Fruit fly (Drosophila melanogaster) whole organism, embryonic: ENCODE measurements around the gene Fum1.

Source experiments
- Antp ChIP-seq: fragments of 200-800 bp; sonication (Bioruptor generic); optimal IDR thresholded peaks from 3 replicates; lab custom pipeline; 2016; ENCODE audit warnings: missing biosample characterization, missing genetic modification characterization
- Atf6 ChIP-seq: fragments of 200-800 bp; sonication (Bioruptor generic); IDR thresholded peaks from 2 replicates; pipeline ENCODE4 v1.3.6; 2022; ENCODE audit warnings: missing biosample characterization, missing genetic modification characterization
- CG11085 ChIP-seq: fragments of 200-800 bp; sonication (Bioruptor generic); IDR thresholded peaks from 2 replicates; pipeline ENCODE4 v1.3.6; 2022; ENCODE audit warnings: missing biosample characterization, missing genetic modification characterization
- CG11560 ChIP-seq: fragments of 200-800 bp; sonication (Bioruptor generic); IDR thresholded peaks from 3 replicates; pipeline ENCODE4 v1.3.6; 2022; ENCODE audit warnings: missing biosample characterization, missing genetic modification characterization
- CG12236 ChIP-seq: fragments of 200-800 bp; sonication (Bioruptor generic); optimal IDR thresholded peaks from 2 replicates; lab custom pipeline; 2016; ENCODE audit warnings: missing biosample characterization, missing genetic modification characterization
- CG1233 ChIP-seq: fragments of 200-800 bp; sonication (Bioruptor generic); optimal IDR thresholded peaks from 4 replicates; lab custom pipeline; 2018; ENCODE audit warnings: missing biosample characterization, mild to moderate bottlenecking, missing genetic modification characterization
- CG12769 ChIP-seq: fragments of 200-800 bp; sonication (Bioruptor generic); optimal IDR thresholded peaks from 2 replicates; lab custom pipeline; 2019; ENCODE audit warnings: missing biosample characterization, mild to moderate bottlenecking, missing genetic modification characterization, moderate library complexity
- CG12942 ChIP-seq: fragments of 200-800 bp; sonication (Bioruptor generic); optimal IDR thresholded peaks from 3 replicates; lab custom pipeline; 2016; ENCODE audit warnings: missing biosample characterization, missing genetic modification characterization
- CG13296 ChIP-seq: fragments of 200-800 bp; sonication (Bioruptor generic); optimal IDR thresholded peaks from 3 replicates; lab custom pipeline; 2018; ENCODE audit warnings: missing biosample characterization, mild to moderate bottlenecking, missing genetic modification characterization
- CG14441 ChIP-seq: fragments of 200-800 bp; sonication (Bioruptor generic); IDR thresholded peaks from 2 replicates; pipeline ENCODE4 v1.3.6; 2022; ENCODE audit warnings: missing biosample characterization, missing genetic modification characterization
- CG14965 ChIP-seq: fragments of 200-800 bp; sonication (Bioruptor generic); optimal IDR thresholded peaks from 2 replicates; lab custom pipeline; 2016; ENCODE audit warnings: missing biosample characterization, missing genetic modification characterization, borderline replicate concordance
- CG17359 ChIP-seq: fragments of 200-800 bp; sonication (Bioruptor generic); optimal IDR thresholded peaks from 3 replicates; lab custom pipeline; 2018; ENCODE audit warnings: missing biosample characterization, mild to moderate bottlenecking, missing genetic modification characterization, moderate library complexity
- CG31441 ChIP-seq: fragments of 200-800 bp; sonication (Bioruptor generic); IDR thresholded peaks from 2 replicates; pipeline ENCODE4 v1.3.6; 2022; ENCODE audit warnings: missing biosample characterization, missing genetic modification characterization
- CG34224 ChIP-seq: fragments of 200-800 bp; sonication (Bioruptor generic); IDR thresholded peaks from 3 replicates; pipeline ENCODE4 v1.3.6; 2022; ENCODE audit warnings: missing biosample characterization, missing genetic modification characterization; ENCODE audit not compliant: partially characterized antibody
- CG3995 ChIP-seq: fragments of 200-800 bp; sonication (Bioruptor generic); optimal IDR thresholded peaks from 3 replicates; lab custom pipeline; 2016; ENCODE audit warnings: missing biosample characterization, missing genetic modification characterization
- CG6683 ChIP-seq: fragments of 200-800 bp; sonication (Bioruptor generic); optimal IDR thresholded peaks from 2 replicates; lab custom pipeline; 2017; ENCODE audit warnings: missing biosample characterization, mild to moderate bottlenecking, missing genetic modification characterization, missing genetic modification reagents
- CG7745 ChIP-seq: fragments of 200-800 bp; sonication (Bioruptor generic); optimal IDR thresholded peaks from 2 replicates; lab custom pipeline; 2018; ENCODE audit warnings: missing biosample characterization, mild to moderate bottlenecking, missing genetic modification characterization, moderate library complexity
- CG8359 ChIP-seq: fragments of 200-800 bp; sonication (Bioruptor generic); optimal IDR thresholded peaks from 2 replicates; lab custom pipeline; 2017; ENCODE audit warnings: missing biosample characterization, mild to moderate bottlenecking, missing genetic modification characterization, borderline replicate concordance
- CG8765 ChIP-seq: fragments of 200-800 bp; sonication (Bioruptor generic); IDR thresholded peaks from 2 replicates; pipeline ENCODE4 v1.3.6; 2022; ENCODE audit warnings: missing biosample characterization, missing genetic modification characterization
- CG9727 ChIP-seq: fragments of 200-800 bp; sonication (Bioruptor generic); optimal IDR thresholded peaks from 3 replicates; lab custom pipeline; 2017; ENCODE audit warnings: missing biosample characterization, mild to moderate bottlenecking, missing genetic modification characterization
- D ChIP-seq, 2 experiments: fragments of 200-800 bp in 1 of 2; fragments of >200 bp in 1 of 2; sonication (Bioruptor generic) in 1 of 2; optimal IDR thresholded peaks; 2 replicates in 1 of 2; 3 replicates in 1 of 2; lab custom pipeline; 2017; ENCODE audit warnings: mild to moderate bottlenecking in 1 of 2, missing biosample characterization in 1 of 2, missing genetic modification characterization in 1 of 2, missing genetic modification reagents in 1 of 2
- Dbx ChIP-seq: fragments of 200-800 bp; sonication (Bioruptor generic); IDR thresholded peaks from 3 replicates; pipeline ENCODE4 v1.3.6; 2022; ENCODE audit warnings: missing biosample characterization, missing genetic modification characterization
- Hsf ChIP-seq: fragments of 200-800 bp; sonication (Bioruptor generic); optimal IDR thresholded peaks from 3 replicates; lab custom pipeline; 2016; ENCODE audit warnings: missing biosample characterization, missing genetic modification characterization
- Kr ChIP-seq: fragments of 200-800 bp; sonication (Bioruptor generic); optimal IDR thresholded peaks from 2 replicates; lab custom pipeline; 2017; ENCODE audit warnings: missing biosample characterization, mild to moderate bottlenecking, missing genetic modification characterization
- MTF-1 ChIP-seq: fragments of 200-800 bp; sonication (Bioruptor generic); optimal IDR thresholded peaks from 2 replicates; lab custom pipeline; 2018; ENCODE audit warnings: missing biosample characterization, mild to moderate bottlenecking, missing genetic modification characterization, borderline replicate concordance
- NfI ChIP-seq: fragments of 200-800 bp; sonication (Bioruptor generic); optimal IDR thresholded peaks from 3 replicates; lab custom pipeline; 2018; ENCODE audit warnings: missing biosample characterization, mild to moderate bottlenecking, missing genetic modification characterization, moderate library complexity
- Ptx1 ChIP-seq: fragments of 200-800 bp; sonication (Bioruptor generic); IDR thresholded peaks from 2 replicates; pipeline ENCODE4 v1.3.6; 2022; ENCODE audit warnings: missing biosample characterization, missing genetic modification characterization
- Sry-β ChIP-seq: fragments of 200-800 bp; sonication (Bioruptor generic); optimal IDR thresholded peaks from 2 replicates; lab custom pipeline; 2018; ENCODE audit warnings: missing biosample characterization, mild to moderate bottlenecking, missing genetic modification characterization, moderate library complexity
- Ssrp ChIP-seq: fragments of 200-800 bp; sonication (Bioruptor generic); optimal IDR thresholded peaks from 2 replicates; lab custom pipeline; 2018; ENCODE audit warnings: missing biosample characterization, mild to moderate bottlenecking, missing genetic modification characterization, moderate library complexity
- br ChIP-seq: fragments of >200 bp; optimal IDR thresholded peaks from 2 replicates; lab custom pipeline; 2017
- bsh ChIP-seq, 2 experiments: fragments of 200-800 bp; sonication (Bioruptor generic); optimal IDR thresholded peaks; 2 replicates each; lab custom pipeline; 2017 to 2018; ENCODE audit warnings: mild to moderate bottlenecking in 2 of 2, missing biosample characterization in 2 of 2, missing genetic modification characterization in 2 of 2, moderate library complexity in 1 of 2
- btn ChIP-seq: fragments of 200-800 bp; sonication (Bioruptor generic); optimal IDR thresholded peaks from 2 replicates; lab custom pipeline; 2016; ENCODE audit warnings: missing biosample characterization, missing genetic modification characterization
- cad ChIP-seq: fragments of >200 bp; optimal IDR thresholded peaks from 2 replicates; lab custom pipeline; 2017; ENCODE audit warnings: missing biosample characterization, missing genetic modification characterization
- caup ChIP-seq: fragments of 200-800 bp; sonication (Bioruptor generic); optimal IDR thresholded peaks from 3 replicates; lab custom pipeline; 2017; ENCODE audit warnings: missing biosample characterization, mild to moderate bottlenecking, missing genetic modification characterization, moderate library complexity; ENCODE audit not compliant: severe bottlenecking
- crc ChIP-seq: fragments of 200-800 bp; sonication (Bioruptor generic); optimal IDR thresholded peaks from 2 replicates; lab custom pipeline; 2016; ENCODE audit warnings: missing biosample characterization, missing genetic modification characterization
- danr ChIP-seq: fragments of 200-800 bp; sonication (Bioruptor generic); IDR thresholded peaks from 2 replicates; pipeline ENCODE4 v1.3.6; 2022; ENCODE audit warnings: missing biosample characterization, missing genetic modification characterization
- grn ChIP-seq: fragments of 200-800 bp; sonication (Bioruptor generic); optimal IDR thresholded peaks from 3 replicates; lab custom pipeline; 2017; ENCODE audit warnings: missing biosample characterization, missing genetic modification characterization
- h ChIP-seq: fragments of >200 bp; optimal IDR thresholded peaks from 2 replicates; lab custom pipeline; 2017
- jumu ChIP-seq: fragments of 200-800 bp; sonication (Bioruptor generic); optimal IDR thresholded peaks from 3 replicates; lab custom pipeline; 2016; ENCODE audit warnings: missing biosample characterization, missing genetic modification characterization
- lab ChIP-seq: fragments of 200-800 bp; sonication (Bioruptor generic); optimal IDR thresholded peaks from 3 replicates; lab custom pipeline; 2017; ENCODE audit warnings: missing biosample characterization, missing genetic modification characterization, mild to moderate bottlenecking, moderate library complexity, missing genetic modification reagents
- lola ChIP-seq, 3 experiments: fragments of >200 bp in 2 of 3; fragments of 200-800 bp in 1 of 3; sonication (Bioruptor generic) in 1 of 3; optimal IDR thresholded peaks; 2 replicates each; lab custom pipeline; 2017 to 2019; ENCODE audit warnings: missing biosample characterization in 3 of 3, missing genetic modification characterization in 3 of 3, mild to moderate bottlenecking in 1 of 3, moderate library complexity in 1 of 3
- oc ChIP-seq: fragments of 200-800 bp; sonication (Bioruptor generic); optimal IDR thresholded peaks from 2 replicates; lab custom pipeline; 2018; ENCODE audit warnings: missing biosample characterization, mild to moderate bottlenecking, missing genetic modification characterization, moderate library complexity
- peb ChIP-seq: fragments of 200-800 bp; sonication (Bioruptor generic); IDR thresholded peaks from 2 replicates; pipeline ENCODE4 v1.3.6; 2022; ENCODE audit warnings: missing biosample characterization, missing genetic modification characterization
- pros ChIP-seq: fragments of 200-800 bp; sonication (Bioruptor generic); optimal IDR thresholded peaks from 3 replicates; lab custom pipeline; 2019; ENCODE audit warnings: missing biosample characterization, mild to moderate bottlenecking, missing genetic modification characterization, moderate library complexity
- ranshi ChIP-seq: fragments of 200-800 bp; sonication (Bioruptor generic); IDR thresholded peaks from 2 replicates; pipeline ENCODE4 v1.3.6; 2022; ENCODE audit warnings: missing biosample characterization, missing genetic modification characterization
- repo ChIP-seq: fragments of 200-800 bp; sonication (Bioruptor generic); optimal IDR thresholded peaks from 2 replicates; lab custom pipeline; 2016; ENCODE audit warnings: missing biosample characterization, missing genetic modification characterization
- sisA ChIP-seq: fragments of 200-800 bp; sonication (Bioruptor generic); IDR thresholded peaks from 2 replicates; pipeline ENCODE4 v1.3.6; 2022; ENCODE audit warnings: missing biosample characterization, missing genetic modification characterization
- trem ChIP-seq: fragments of 200-800 bp; optimal IDR thresholded peaks from 3 replicates; lab custom pipeline; 2019; ENCODE audit warnings: missing biosample characterization, mild to moderate bottlenecking, missing genetic modification characterization, moderate library complexity
- vvl ChIP-seq: fragments of 200-800 bp; sonication (Bioruptor generic); IDR thresholded peaks from 2 replicates; pipeline ENCODE4 v1.3.6; 2022; ENCODE audit warnings: missing biosample characterization, missing genetic modification characterization
- zen ChIP-seq: fragments of 200-800 bp; sonication (Bioruptor generic); optimal IDR thresholded peaks from 3 replicates; lab custom pipeline; 2018; ENCODE audit warnings: missing biosample characterization, mild to moderate bottlenecking, missing genetic modification characterization, moderate library complexity

The Fum1 gene

DNA sequence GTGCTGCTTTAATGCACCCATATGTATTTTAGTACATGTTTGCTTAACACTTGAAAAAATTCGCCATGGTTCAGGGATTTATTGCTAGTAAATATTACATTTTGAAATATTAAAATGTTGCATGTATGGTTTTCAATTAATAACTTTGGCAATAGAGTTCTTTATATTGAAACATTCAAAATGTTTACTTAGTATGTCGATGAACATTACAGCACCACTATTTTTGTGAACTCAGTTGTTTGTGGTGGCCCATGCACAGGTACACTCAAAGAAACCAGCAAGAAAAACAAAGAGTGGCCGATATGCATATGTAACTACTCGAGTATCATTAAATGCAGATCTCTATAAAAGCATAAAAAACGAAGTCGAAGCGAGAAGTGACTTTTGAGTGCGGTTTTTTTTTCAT is 23.8 kb downstream of the Fum1 start (continued):
- TF ChIP-seq sisA (GFP tag; lab: Robert Waterston, UW) = peak; percentile 77
- peak; percentile 46 for TF ChIP-seq CG1233 (GFP tag; lab: Kevin White, UChicago)
- peak; percentile 33 for TF ChIP-seq repo
- peak; percentile 44 for TF ChIP-seq CG12942
- TF ChIP-seq NfI (GFP tag; lab: Kevin White, UChicago) = peak; percentile 44
- peak; percentile 18; the same call in 1 of the 2 replicates for TF ChIP-seq danr (GFP tag; lab: Robert Waterston, UW)
- TF ChIP-seq Kr (GFP tag; lab: Kevin White, UChicago) = no peak
- TF ChIP-seq zen (tag; lab: Kevin White, UChicago) = peak; percentile 59
- TF ChIP-seq bsh (GFP tag; optimal IDR thresholded peaks at IDR 0.05; lab: Kevin White, UChicago) = peak; percentile 58 to 80
- TF ChIP-seq vvl (GFP tag; lab: Robert Waterston, UW) = peak; percentile 73
- TF ChIP-seq pros (GFP tag; lab: Kevin White, UChicago) = no peak
- TF ChIP-seq CG8765 (GFP tag; lab: Robert Waterston, UW) = no peak
- TF ChIP-seq Hsf (GFP tag; lab: Kevin White, UChicago) = peak; percentile 54
- no peak for TF ChIP-seq CG3995 (GFP tag; lab: Kevin White, UChicago)
- no peak for TF ChIP-seq Dbx
- peak; percentile 25 for TF ChIP-seq CG12769 (tag; lab: Kevin White, UChicago)
- TF ChIP-seq CG17359 (tag; lab: Kevin White, UChicago) = peak; percentile 81
- peak; percentile 44 for TF ChIP-seq CG12236 (GFP tag; lab: Kevin White, UChicago)
- peak; percentile 84 for TF ChIP-seq CG14441 (GFP tag; lab: Robert Waterston, UW)
- TF ChIP-seq CG34224 (GFP tag; lab: Robert Waterston, UW) = no peak
- TF ChIP-seq CG7745 (tag; lab: Kevin White, UChicago) = no peak
- no peak for TF ChIP-seq CG11085 (GFP tag; lab: Robert Waterston, UW)
- no peak for TF ChIP-seq grn (GFP tag; lab: Kevin White, UChicago)
- peak; percentile 27 for TF ChIP-seq Antp
- TF ChIP-seq CG31441 (GFP tag; lab: Robert Waterston, UW) = peak; percentile 68
- TF ChIP-seq btn = peak; percentile 22
- TF ChIP-seq lab (GFP tag; lab: Kevin White, UChicago) = peak; percentile 56
- TF ChIP-seq h (lab: Kevin White, UChicago) = no peak
- no peak for TF ChIP-seq cad (GFP tag; lab: Kevin White, UChicago)
- TF ChIP-seq br = no peak
- peak; percentile 25; the same call in 1 of the 2 replicates for TF ChIP-seq Atf6 (GFP tag; lab: Robert Waterston, UW)
- no peak for TF ChIP-seq ranshi
- TF ChIP-seq CG14965 = no peak
- peak; percentile 52 for TF ChIP-seq CG9727 (GFP tag; lab: Kevin White, UChicago)
- no peak for TF ChIP-seq crc (GFP tag; lab: Kevin White, UChicago)
- TF ChIP-seq CG6683 (GFP tag; lab: Kevin White, UChicago) = no peak
- TF ChIP-seq Ssrp (tag; lab: Kevin White, UChicago) = peak; percentile 72
- peak in 1 of 3 experiments; percentile 71 for TF ChIP-seq lola (GFP tag; optimal IDR thresholded peaks at IDR 0.05; lab: Kevin White, UChicago)
- TF ChIP-seq MTF-1 (GFP tag; lab: Kevin White, UChicago) = peak; percentile 29
- peak; percentile 38 for TF ChIP-seq jumu (GFP tag; lab: Kevin White, UChicago)
- TF ChIP-seq caup = no peak
- TF ChIP-seq CG13296 (GFP tag; lab: Kevin White, UChicago) = peak; percentile 17
- no peak for TF ChIP-seq Sry-β (GFP tag; lab: Kevin White, UChicago)
- TF ChIP-seq CG11560 (tag; lab: Robert Waterston, UW) = 0 out of 3 replicates have a peak, but pooled peaks have one; percentile 16
- peak; percentile 64 for TF ChIP-seq trem (tag; lab: Kevin White, UChicago)
- peak; percentile 25; the same call in 1 of the 2 replicates for TF ChIP-seq peb (GFP tag; lab: Robert Waterston, UW)
- no peak for TF ChIP-seq D (optimal IDR thresholded peaks at IDR 0.05; lab: Kevin White, UChicago)
- TF ChIP-seq D (GFP tag; optimal IDR thresholded peaks at IDR 0.05; lab: Kevin White, UChicago) = peak; percentile 63
- peak; percentile 34 for TF ChIP-seq CG8359 (GFP tag; lab: Kevin White, UChicago)
- peak; percentile 81 for TF ChIP-seq Ptx1 (GFP tag; lab: Robert Waterston, UW)
- TF ChIP-seq oc (tag; lab: Kevin White, UChicago) = peak; percentile 71
